Worm (Caenorhabditis elegans) whole organism, L4 larva: ENCODE measurements around the gene lonp-2.

Source experiments
- F10B5.3 ChIP-seq: sonication (generic microtip); optimal IDR thresholded peaks from 2 replicates; lab custom pipeline; 2016; ENCODE audit warnings: mild to moderate bottlenecking, missing genetic modification characterization, missing compliant biosample characterization
- F37D6.2 ChIP-seq: sonication (generic microtip); optimal IDR thresholded peaks from 2 replicates; lab custom pipeline; 2016; ENCODE audit warnings: mild to moderate bottlenecking, missing genetic modification characterization, missing compliant biosample characterization
- R02D3.7 ChIP-seq: fragments of 150-350 bp; sonication (generic microtip); optimal IDR thresholded peaks from 3 replicates; lab custom pipeline; 2014; ENCODE audit warnings: missing biosample characterization, missing genetic modification characterization
- T20F7.1 ChIP-seq: fragments of 200-800 bp; sonication (Bioruptor generic); optimal IDR thresholded peaks from 2 replicates; lab custom pipeline; 2018; ENCODE audit warnings: mild to moderate bottlenecking, missing genetic modification characterization, missing compliant biosample characterization
- Y48G9A.11 ChIP-seq: fragments of 200-800 bp; sonication (Bioruptor generic); IDR thresholded peaks from 2 replicates; pipeline ENCODE4 v1.3.6; 2022; ENCODE audit warnings: missing genetic modification reagents, missing genetic modification characterization, missing compliant biosample characterization
- Y5F2A.4 ChIP-seq: fragments of 200-800 bp; sonication (Bioruptor generic); optimal IDR thresholded peaks from 2 replicates; lab custom pipeline; 2018; ENCODE audit warnings: mild to moderate bottlenecking, missing genetic modification characterization, missing compliant biosample characterization
- ZK337.2 ChIP-seq: fragments of 200-800 bp; sonication (Bioruptor generic); IDR thresholded peaks from 2 replicates; pipeline ENCODE4 v1.3.6; 2022; ENCODE audit warnings: missing genetic modification reagents, missing genetic modification characterization, missing compliant biosample characterization
- aha-1 ChIP-seq: fragments of 150-350 bp; peaks from one replicate; lab custom pipeline; 2014; ENCODE audit warnings: missing biosample characterization, missing genetic modification characterization
- ceh-20 ChIP-seq: fragments of 200-800 bp; sonication (Bioruptor generic); IDR thresholded peaks from 2 replicates; pipeline ENCODE4 v1.3.6; 2022; ENCODE audit warnings: missing genetic modification reagents, missing genetic modification characterization, missing compliant biosample characterization
- ceh-82 ChIP-seq: sonication (generic microtip); optimal IDR thresholded peaks from 2 replicates; lab custom pipeline; 2017; ENCODE audit warnings: missing biosample characterization, missing genetic modification characterization
- cey-2 ChIP-seq: sonication (generic microtip); optimal IDR thresholded peaks from 3 replicates; lab custom pipeline; 2017; ENCODE audit warnings: missing genetic modification characterization, mild to moderate bottlenecking, missing compliant biosample characterization, antibody characterized with exemption, borderline replicate concordance; ENCODE audit not compliant: insufficient read depth
- daf-12 ChIP-seq: fragments of 150-350 bp; optimal IDR thresholded peaks from 2 replicates; lab custom pipeline; 2014; ENCODE audit warnings: missing biosample characterization, missing genetic modification reagents, missing genetic modification characterization
- daf-19 ChIP-seq: fragments of 200-800 bp; sonication (Bioruptor generic); conservative IDR thresholded peaks from 2 replicates; pipeline ENCODE4 v1.3.6; 2022; ENCODE audit warnings: missing genetic modification characterization, missing compliant biosample characterization
- daf-8 ChIP-seq: fragments of 200-800 bp; sonication (Bioruptor generic); IDR thresholded peaks from 2 replicates; pipeline ENCODE4 v1.3.6; 2022; ENCODE audit warnings: missing genetic modification characterization, missing compliant biosample characterization
- dmd-9 ChIP-seq: fragments of 200-800 bp; sonication (Bioruptor generic); IDR thresholded peaks from 2 replicates; pipeline ENCODE4 v1.3.6; 2022; ENCODE audit warnings: missing genetic modification reagents, missing genetic modification characterization, missing compliant biosample characterization
- egl-43 ChIP-seq: fragments of 200-800 bp; sonication (Bioruptor generic); IDR thresholded peaks from 2 replicates; pipeline ENCODE4 v1.3.6; 2022; ENCODE audit warnings: missing genetic modification reagents, missing genetic modification characterization, missing compliant biosample characterization
- gei-8 ChIP-seq: fragments of 200-800 bp; sonication (Bioruptor generic); optimal IDR thresholded peaks from 2 replicates; lab custom pipeline; 2018; ENCODE audit warnings: mild to moderate bottlenecking, missing genetic modification characterization, missing compliant biosample characterization
- hif-1 ChIP-seq, 2 experiments: sonication (generic microtip); optimal IDR thresholded peaks; 2 replicates each; lab custom pipeline; 2016 to 2017; ENCODE audit warnings: missing compliant biosample characterization in 2 of 2, missing genetic modification characterization in 2 of 2, missing genetic modification reagents in 2 of 2, missing genotype in 2 of 2, mild to moderate bottlenecking in 1 of 2
- lin-1 ChIP-seq: fragments of 200-800 bp; sonication (Bioruptor generic); IDR thresholded peaks from 2 replicates; pipeline ENCODE4 v1.3.6; 2022; ENCODE audit warnings: missing genetic modification reagents, missing genetic modification characterization, missing compliant biosample characterization
- lin-13 ChIP-seq: fragments of 150-350 bp; optimal IDR thresholded peaks from 2 replicates; lab custom pipeline; 2014; ENCODE audit warnings: missing biosample characterization, missing genetic modification reagents, missing genetic modification characterization
- lin-29 ChIP-seq: fragments of 200-800 bp; sonication (Bioruptor generic); IDR thresholded peaks from 2 replicates; pipeline ENCODE4 v1.3.6; 2022; ENCODE audit warnings: missing genetic modification reagents, missing genetic modification characterization, missing compliant biosample characterization
- lir-3 ChIP-seq: sonication (generic microtip); optimal IDR thresholded peaks from 2 replicates; lab custom pipeline; 2016; ENCODE audit warnings: mild to moderate bottlenecking, missing genetic modification characterization, missing compliant biosample characterization
- lsy-2 ChIP-seq, 2 experiments: fragments of 150-350 bp in 1 of 2; sonication (generic microtip) in 1 of 2; optimal IDR thresholded peaks; 2 replicates each; lab custom pipeline; 2014 to 2017; ENCODE audit warnings: missing biosample characterization in 2 of 2, missing genetic modification characterization in 2 of 2
- mdl-1 ChIP-seq, 2 experiments: fragments of 150-350 bp in 1 of 2; sonication (generic microtip) in 1 of 2; optimal IDR thresholded peaks; 2 replicates each; lab custom pipeline; 2014 to 2017; ENCODE audit warnings: missing biosample characterization in 2 of 2, missing genetic modification characterization in 2 of 2
- nhr-237 ChIP-seq: sonication (generic microtip); optimal IDR thresholded peaks from 2 replicates; lab custom pipeline; 2017; ENCODE audit warnings: missing biosample characterization, missing genetic modification characterization
- nhr-28 ChIP-seq: fragments of 150-350 bp; optimal IDR thresholded peaks from 2 replicates; lab custom pipeline; 2014; ENCODE audit warnings: missing biosample characterization, missing genetic modification characterization
- nhr-6 ChIP-seq: fragments of 150-350 bp; optimal IDR thresholded peaks from 2 replicates; lab custom pipeline; 2014; ENCODE audit warnings: missing biosample characterization, missing genetic modification characterization
- nhr-76 ChIP-seq: fragments of 150-350 bp; optimal IDR thresholded peaks from 2 replicates; lab custom pipeline; 2014; ENCODE audit warnings: missing biosample characterization, missing genetic modification characterization
- nhr-77 ChIP-seq: fragments of 150-350 bp; optimal IDR thresholded peaks from 2 replicates; lab custom pipeline; 2014; ENCODE audit warnings: missing biosample characterization, missing genetic modification characterization
- pqm-1 ChIP-seq: sonication (generic microtip); optimal IDR thresholded peaks from 2 replicates; lab custom pipeline; 2017; ENCODE audit warnings: missing biosample characterization, missing genetic modification characterization
- snpc-1.2 ChIP-seq: fragments of 200-800 bp; sonication (Bioruptor generic); IDR thresholded peaks from 2 replicates; pipeline ENCODE4 v1.3.6; 2022; ENCODE audit warnings: missing genetic modification reagents, missing genetic modification characterization, missing compliant biosample characterization
- snpc-4 ChIP-seq: fragments of 150-350 bp; optimal IDR thresholded peaks from 2 replicates; lab custom pipeline; 2014; ENCODE audit warnings: missing biosample characterization, missing genetic modification characterization
- tag-97 ChIP-seq: fragments of 200-800 bp; sonication (Bioruptor generic); IDR thresholded peaks from 2 replicates; pipeline ENCODE4 v1.3.6; 2022; ENCODE audit warnings: missing genetic modification characterization, missing compliant biosample characterization
- unc-130 ChIP-seq: sonication (generic microtip); optimal IDR thresholded peaks from 2 replicates; lab custom pipeline; 2016; ENCODE audit warnings: missing genetic modification reagents, missing genetic modification characterization, missing compliant biosample characterization
- unc-39 ChIP-seq: sonication (generic microtip); optimal IDR thresholded peaks from 2 replicates; lab custom pipeline; 2017; ENCODE audit warnings: missing biosample characterization, missing genetic modification characterization
- zfp-3 ChIP-seq: fragments of 200-800 bp; sonication (Bioruptor generic); conservative IDR thresholded peaks from 2 replicates; pipeline ENCODE4 v1.3.6; 2022; ENCODE audit warnings: missing genetic modification reagents, missing genetic modification characterization, missing compliant biosample characterization
- ztf-7 ChIP-seq: fragments of 150-350 bp; optimal IDR thresholded peaks from 2 replicates; lab custom pipeline; 2014; ENCODE audit warnings: missing biosample characterization, missing genetic modification characterization

lonp-2 gene

DNA sequence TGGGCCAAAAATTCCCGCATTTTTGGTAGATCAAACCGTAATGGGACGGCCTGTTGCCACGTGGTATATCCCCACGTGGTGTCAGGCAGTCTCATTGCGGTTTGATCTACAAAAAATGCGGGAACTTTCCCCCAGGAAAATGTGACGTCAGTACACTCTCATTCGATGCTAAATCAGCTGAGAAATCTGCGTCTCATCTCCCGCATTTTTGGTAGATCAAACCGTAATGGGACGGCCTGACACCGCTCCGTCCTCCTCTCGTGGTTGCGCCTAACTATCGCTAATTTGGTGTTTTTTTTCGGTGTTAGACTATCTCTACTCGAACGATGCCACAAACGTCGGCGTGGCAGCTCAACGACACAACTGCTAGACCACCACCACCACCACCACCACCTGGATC, 46.2 kb upstream of the lonp-2 start, which contains the start of gene zyg-8:
Gene zyg-8, plus strand, starts transcription at position 301 of the 400 bp plus-strand sequence.
- TF ChIP-seq tag-97 = no peak
- TF ChIP-seq aha-1 (tag; lab: Kevin White, UChicago) = peak; percentile 78

DNA sequence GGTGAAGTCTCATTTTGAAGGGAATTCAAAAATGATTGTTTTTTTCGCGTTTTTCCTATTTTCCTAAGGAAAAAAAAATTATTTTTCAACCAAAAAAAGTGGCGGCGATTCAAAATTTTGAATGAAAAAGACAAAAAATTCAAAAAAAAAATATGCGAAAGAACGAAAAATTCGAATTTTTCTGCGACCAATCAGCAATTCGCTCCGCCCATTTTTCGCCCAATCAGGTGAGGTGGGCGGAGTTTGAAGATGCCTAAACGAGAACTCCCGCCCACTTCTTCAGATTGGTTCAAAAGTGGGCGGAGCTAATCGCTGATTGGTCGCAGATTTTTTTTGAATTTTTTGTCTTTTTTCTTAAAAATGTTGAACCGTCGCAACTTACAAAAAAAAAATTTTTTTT, 43.6 kb upstream of the lonp-2 start:
- no peak for TF ChIP-seq snpc-4 (tag; lab: Kevin White, UChicago)
- TF ChIP-seq daf-8 (GFP tag; lab: Robert Waterston, UW) = no peak
- no peak for TF ChIP-seq daf-12 (tag; lab: Kevin White, UChicago)
- TF ChIP-seq lin-1 (GFP tag; lab: Robert Waterston, UW) = no peak
- TF ChIP-seq cey-2 (tag; lab: Kevin White, UChicago) = no peak
- TF ChIP-seq nhr-28 = no peak
- TF ChIP-seq ceh-20 = no peak
- no peak for TF ChIP-seq hif-1 (tag; optimal IDR thresholded peaks at IDR 0.05; lab: Kevin White, UChicago)
- TF ChIP-seq unc-130 (GFP tag; lab: Kevin White, UChicago) = no peak
- no peak for TF ChIP-seq lin-29 (GFP tag; lab: Robert Waterston, UW)
- no peak for TF ChIP-seq dmd-9
- TF ChIP-seq pqm-1 (tag; lab: Kevin White, UChicago) = no peak
- no peak for TF ChIP-seq nhr-77 (tag; lab: Kevin White, UChicago)
- TF ChIP-seq Y48G9A.11 = no peak
- no peak for TF ChIP-seq mdl-1 (tag; optimal IDR thresholded peaks at IDR 0.05; lab: Kevin White, UChicago)
- no peak for TF ChIP-seq R02D3.7 (tag; lab: Kevin White, UChicago)

DNA sequence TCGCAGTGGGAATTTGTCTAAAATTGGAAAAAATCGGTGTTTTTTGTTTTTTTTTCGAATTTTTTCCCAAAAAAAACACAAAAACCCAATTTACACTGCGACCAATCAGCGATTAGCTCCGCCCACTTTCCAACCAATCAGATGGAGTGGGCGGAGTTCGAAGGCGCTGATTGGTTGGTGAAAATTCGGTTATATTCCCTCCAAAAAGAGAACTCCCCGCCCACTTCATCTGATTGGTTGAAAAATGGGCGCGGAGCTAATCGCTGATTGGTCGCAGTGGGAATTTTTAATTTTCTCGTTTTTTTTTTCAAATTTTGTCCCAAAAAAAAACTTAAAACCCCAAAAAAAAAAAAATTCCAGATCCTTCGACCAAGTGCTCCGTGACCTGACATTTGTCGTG, 43.1 kb upstream of the lonp-2 start:
- no peak for TF ChIP-seq zfp-3 (GFP tag; lab: Robert Waterston, UW)
- no peak for TF ChIP-seq nhr-6 (tag; lab: Kevin White, UChicago)
- TF ChIP-seq egl-43 = no peak
- TF ChIP-seq nhr-237 (tag; lab: Kevin White, UChicago) = no peak
- no peak for TF ChIP-seq nhr-76 (tag; lab: Kevin White, UChicago)
- TF ChIP-seq ceh-82 (tag; lab: Kevin White, UChicago) = no peak
- TF ChIP-seq cey-2 (tag; lab: Kevin White, UChicago) = no peak
- no peak for TF ChIP-seq nhr-77 (tag; lab: Kevin White, UChicago)
- TF ChIP-seq gei-8 (GFP tag; lab: Kevin White, UChicago) = no peak
- TF ChIP-seq ceh-20 = no peak
- no peak for TF ChIP-seq lir-3

DNA sequence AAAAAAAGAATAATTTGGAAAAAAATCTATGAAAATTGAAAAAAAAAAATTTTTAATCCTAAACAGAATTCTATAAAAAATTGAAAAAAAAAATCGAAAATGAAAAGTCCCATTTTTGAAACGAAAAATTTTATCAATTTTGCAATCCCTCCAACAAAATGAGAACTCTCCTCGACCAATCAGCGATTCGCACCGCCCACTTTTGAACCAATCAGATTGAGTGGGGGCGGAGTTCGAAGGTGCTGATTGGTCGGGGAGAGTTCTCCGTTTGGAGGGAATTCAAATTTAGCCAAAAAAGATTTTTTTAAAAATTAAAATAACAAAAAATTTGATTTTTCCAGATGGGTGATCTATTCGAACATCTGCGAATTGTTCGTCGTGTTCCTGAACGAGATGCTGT, 39.8 kb upstream of the lonp-2 start:
- TF ChIP-seq zfp-3 (GFP tag; lab: Robert Waterston, UW) = no peak
- no peak for TF ChIP-seq ztf-7 (tag; lab: Kevin White, UChicago)
- no peak for TF ChIP-seq aha-1 (tag; lab: Kevin White, UChicago)
- TF ChIP-seq F10B5.3 (tag; lab: Kevin White, UChicago) = no peak
- TF ChIP-seq daf-19 (GFP tag; lab: Robert Waterston, UW) = no peak
- TF ChIP-seq T20F7.1 (GFP tag; lab: Kevin White, UChicago) = no peak
- TF ChIP-seq nhr-76 (tag; lab: Kevin White, UChicago) = no peak
- TF ChIP-seq unc-130 (GFP tag; lab: Kevin White, UChicago) = no peak
- no peak for TF ChIP-seq R02D3.7 (tag; lab: Kevin White, UChicago)
- TF ChIP-seq unc-39 = no peak
- no peak for TF ChIP-seq snpc-1.2 (GFP tag; lab: Robert Waterston, UW)

DNA sequence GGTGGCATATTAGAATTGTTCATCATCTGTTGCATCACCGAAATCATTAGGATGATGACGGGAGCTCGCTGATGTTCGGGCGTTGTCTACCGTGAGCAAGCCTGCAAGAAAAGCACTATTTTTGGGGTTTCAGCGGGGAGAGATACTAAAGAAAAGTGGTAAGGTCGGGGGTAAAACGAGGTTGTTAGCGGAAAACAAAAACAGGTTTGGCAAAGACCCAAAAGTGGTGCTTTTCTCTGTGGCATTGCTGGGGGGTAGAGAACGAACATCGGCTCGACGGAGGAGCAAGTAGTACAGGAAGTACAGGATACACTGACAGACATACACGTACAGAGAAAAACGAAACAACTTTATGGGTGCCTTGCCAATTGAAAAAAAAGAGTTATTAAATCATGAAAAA, 30.1 kb upstream of the lonp-2 start, which contains the start of gene php-3:
Gene php-3, minus strand, starts transcription at position 101 of the 400 bp plus-strand sequence.
- TF ChIP-seq F37D6.2 (tag; lab: Kevin White, UChicago) (no peak), lin-13 (GFP tag; lab: Kevin White, UChicago) (no peak), unc-130 (GFP tag; lab: Kevin White, UChicago) (no peak), lsy-2 (tag; optimal IDR thresholded peaks at IDR 0.05; lab: Kevin White, UChicago) (no peak), Y5F2A.4 (GFP tag; lab: Kevin White, UChicago) (no peak), ZK337.2 (GFP tag; lab: Robert Waterston, UW) (no peak), T20F7.1 (GFP tag; lab: Kevin White, UChicago) (no peak)
